Fruit fly (Drosophila melanogaster): ENCODE measurements around the gene Cad87A.

DNA sequence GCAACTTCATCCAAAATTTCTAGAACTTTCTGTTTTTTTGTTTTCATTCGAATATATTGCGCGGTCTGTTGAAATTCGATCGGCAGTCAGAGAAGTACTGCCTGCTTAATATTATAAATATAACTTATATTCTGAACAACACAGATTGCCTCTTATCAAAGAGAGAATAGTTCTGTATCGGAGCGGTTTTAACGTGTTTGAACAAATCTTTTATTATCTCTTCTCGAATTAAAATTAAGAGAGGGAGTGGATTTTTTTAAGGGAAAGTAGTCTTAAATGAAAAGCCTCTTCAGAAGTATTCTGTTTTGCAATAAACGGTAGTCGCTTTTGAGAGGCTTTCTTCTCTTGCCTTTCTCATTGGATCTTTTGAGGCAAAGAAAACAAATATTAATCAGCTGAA lies 33.6 kb upstream of the Cad87A start:
- TF ChIP-seq EcR (GFP tag; optimal IDR thresholded peaks at IDR 0.05) (no peak), CG17806 (tag; optimal IDR thresholded peaks at IDR 0.05) (no peak), CG32121 (GFP tag; IDR thresholded peaks at IDR 0.05) (no peak), Ets98B (GFP tag; IDR thresholded peaks at IDR 0.05) (no peak), CG8159 (tag; optimal IDR thresholded peaks at IDR 0.05) (no peak), CG10348 (GFP tag; IDR thresholded peaks at IDR 0.05) (no peak), CG14655 (GFP tag; optimal IDR thresholded peaks at IDR 0.05) (no peak), CG15710 (tag; optimal IDR thresholded peaks at IDR 0.05) (no peak), CG4496 (GFP tag; IDR thresholded peaks at IDR 0.05) (no peak), rn (GFP tag; IDR thresholded peaks at IDR 0.05) (no peak), CG9948 (tag; optimal IDR thresholded peaks at IDR 0.05) (no peak)
